Worm (Caenorhabditis elegans): Measurements from ENCODE around the gene crb-3.

DNA sequence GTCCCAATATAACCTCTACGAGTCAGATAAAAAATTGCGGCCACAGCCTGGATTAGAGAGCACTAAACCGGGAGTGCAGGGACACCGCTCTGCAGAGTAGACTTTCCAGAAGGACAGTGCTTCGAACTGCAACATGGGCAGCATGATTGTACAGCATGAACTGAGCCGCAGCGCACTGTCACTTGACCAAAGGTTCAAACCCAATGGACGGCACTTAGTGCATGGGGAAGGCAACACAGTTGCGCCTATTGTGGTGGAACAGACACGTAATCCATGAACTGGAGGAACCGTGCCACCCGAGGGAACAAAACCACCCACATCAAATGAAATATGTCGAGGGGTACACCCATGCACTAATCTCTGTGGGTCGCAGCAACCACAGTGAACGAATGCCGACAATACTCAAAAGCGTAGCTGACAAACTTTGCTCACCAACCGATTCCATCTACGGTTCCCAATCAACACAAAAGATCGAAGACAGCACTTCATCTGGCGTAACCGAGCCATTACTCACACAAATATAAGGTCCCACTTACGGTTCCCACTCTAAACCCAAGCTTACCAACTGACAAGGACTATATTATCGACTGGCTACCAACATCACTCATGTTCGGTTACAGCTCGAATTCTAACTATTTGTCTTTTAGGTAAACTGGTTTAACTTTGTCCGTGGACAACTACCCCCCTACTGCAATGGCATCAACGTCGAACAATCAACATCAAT lies 8.0 kb upstream of the crb-3 start:
- TF ChIP-seq Y22D7AL.16 (tag; optimal IDR thresholded peaks at IDR 0.05) (no peak), ceh-18 (tag; optimal IDR thresholded peaks at IDR 0.05) (no peak), zip-5 (tag; optimal IDR thresholded peaks at IDR 0.05) (no peak), fkh-10 (GFP tag; optimal IDR thresholded peaks at IDR 0.05) (no peak), pqm-1 (tag; optimal IDR thresholded peaks at IDR 0.05) (no peak), ceh-19 (GFP tag; optimal IDR thresholded peaks at IDR 0.05) (no peak), che-1 (tag; optimal IDR thresholded peaks at IDR 0.05) (no peak), pha-4 (tag; optimal IDR thresholded peaks at IDR 0.05) (no peak), nfya-1 (tag; optimal IDR thresholded peaks at IDR 0.05) (no peak), ztf-16 (tag; optimal IDR thresholded peaks at IDR 0.05) (no peak)
